Fruit fly (Drosophila melanogaster) whole organism, embryonic: Measurements from ENCODE around the gene aru.

Source experiments
- Abd-B ChIP-seq: fragments of 200-800 bp; sonication (Bioruptor generic); optimal IDR thresholded peaks from 2 replicates; lab custom pipeline; 2018; ENCODE audit warnings: missing biosample characterization, mild to moderate bottlenecking, missing genetic modification characterization, moderate library complexity
- Awh ChIP-seq: fragments of 200-800 bp; sonication (Bioruptor generic); IDR thresholded peaks from 2 replicates; pipeline ENCODE4, ENCODE4 v1.3.6; 2022; ENCODE audit warnings: missing biosample characterization, missing genetic modification characterization
- B-H2 ChIP-seq: fragments of 200-800 bp; sonication (Bioruptor generic); optimal IDR thresholded peaks from 2 replicates; lab custom pipeline; 2018; ENCODE audit warnings: missing biosample characterization, mild to moderate bottlenecking, missing genetic modification characterization
- Bteb2 ChIP-seq: fragments of 200-800 bp; sonication (Bioruptor generic); optimal IDR thresholded peaks from 2 replicates; lab custom pipeline; 2016; ENCODE audit warnings: missing biosample characterization, missing genetic modification characterization
- CG10267 ChIP-seq: fragments of 200-800 bp; sonication (Bioruptor generic); optimal IDR thresholded peaks from 2 replicates; lab custom pipeline; 2018; ENCODE audit warnings: missing biosample characterization, mild to moderate bottlenecking, missing genetic modification characterization, moderate library complexity
- CG10654 ChIP-seq: fragments of 200-800 bp; sonication (Bioruptor generic); optimal IDR thresholded peaks from 2 replicates; lab custom pipeline; 2016; ENCODE audit warnings: missing biosample characterization, missing genetic modification characterization
- CG11085 ChIP-seq: fragments of 200-800 bp; sonication (Bioruptor generic); IDR thresholded peaks from 2 replicates; pipeline ENCODE4 v1.3.6; 2022; ENCODE audit warnings: missing biosample characterization, missing genetic modification characterization
- CG11398 ChIP-seq: fragments of 200-800 bp; sonication (Bioruptor generic); optimal IDR thresholded peaks from 2 replicates; lab custom pipeline; 2016; ENCODE audit warnings: missing biosample characterization, missing genetic modification characterization
- CG12299 ChIP-seq: fragments of 200-800 bp; sonication (Bioruptor generic); optimal IDR thresholded peaks from 2 replicates; lab custom pipeline; 2018; ENCODE audit warnings: missing biosample characterization, mild to moderate bottlenecking, missing genetic modification characterization
- CG13424 ChIP-seq: fragments of 200-800 bp; sonication (Bioruptor generic); optimal IDR thresholded peaks from 2 replicates; lab custom pipeline; 2019; ENCODE audit warnings: missing biosample characterization, mild to moderate bottlenecking, missing genetic modification characterization, moderate library complexity
- CG14965 ChIP-seq: fragments of 200-800 bp; sonication (Bioruptor generic); optimal IDR thresholded peaks from 2 replicates; lab custom pipeline; 2016; ENCODE audit warnings: missing biosample characterization, missing genetic modification characterization, borderline replicate concordance
- CG1602 ChIP-seq: fragments of 200-800 bp; sonication (Bioruptor generic); optimal IDR thresholded peaks from 3 replicates; lab custom pipeline; 2016; ENCODE audit warnings: missing biosample characterization, missing genetic modification characterization
- CG17568 ChIP-seq: fragments of 200-800 bp; sonication (Bioruptor generic); optimal IDR thresholded peaks from 2 replicates; lab custom pipeline; 2018; ENCODE audit warnings: missing biosample characterization, mild to moderate bottlenecking, missing genetic modification characterization, moderate library complexity
- CG18764 ChIP-seq: fragments of 200-800 bp; sonication (Bioruptor generic); optimal IDR thresholded peaks from 3 replicates; lab custom pipeline; 2016; ENCODE audit warnings: missing biosample characterization, missing genetic modification characterization
- CG2116 ChIP-seq: fragments of 200-800 bp; sonication (Bioruptor generic); optimal IDR thresholded peaks from 3 replicates; lab custom pipeline; 2018; ENCODE audit warnings: missing biosample characterization, mild to moderate bottlenecking, missing genetic modification characterization
- CG2202 ChIP-seq: fragments of 200-800 bp; sonication (Bioruptor generic); optimal IDR thresholded peaks from 2 replicates; lab custom pipeline; 2018; ENCODE audit warnings: missing biosample characterization, mild to moderate bottlenecking, missing genetic modification characterization
- CG31388 ChIP-seq: fragments of 200-800 bp; sonication (Bioruptor generic); optimal IDR thresholded peaks from 2 replicates; lab custom pipeline; 2016; ENCODE audit warnings: missing biosample characterization, missing genetic modification characterization
- CG32767 ChIP-seq: fragments of 200-800 bp; sonication (Bioruptor generic); IDR thresholded peaks from 2 replicates; pipeline ENCODE4 v1.3.6; 2022; ENCODE audit warnings: missing biosample characterization, missing genetic modification characterization
- CG34224 ChIP-seq: fragments of 200-800 bp; sonication (Bioruptor generic); IDR thresholded peaks from 3 replicates; pipeline ENCODE4 v1.3.6; 2022; ENCODE audit warnings: missing biosample characterization, missing genetic modification characterization; ENCODE audit not compliant: partially characterized antibody
- CG4707 ChIP-seq: fragments of 200-800 bp; sonication (Bioruptor generic); optimal IDR thresholded peaks from 2 replicates; lab custom pipeline; 2018; ENCODE audit warnings: missing biosample characterization, mild to moderate bottlenecking, missing genetic modification characterization, moderate library complexity
- CG5180 ChIP-seq: fragments of 200-800 bp; sonication (Bioruptor generic); optimal IDR thresholded peaks from 3 replicates; lab custom pipeline; 2017; ENCODE audit warnings: missing biosample characterization, missing genetic modification characterization, mild to moderate bottlenecking, moderate library complexity, missing genetic modification reagents
- Camta ChIP-seq: fragments of 200-800 bp; sonication (Bioruptor generic); optimal IDR thresholded peaks from 2 replicates; lab custom pipeline; 2016; ENCODE audit warnings: missing biosample characterization, missing genetic modification characterization
- Dad ChIP-seq: fragments of 200-800 bp; sonication (Bioruptor generic); optimal IDR thresholded peaks from 3 replicates; lab custom pipeline; 2016; ENCODE audit warnings: missing biosample characterization, missing genetic modification characterization
- Drgx ChIP-seq: fragments of 200-800 bp; sonication (Bioruptor generic); IDR thresholded peaks from 2 replicates; pipeline ENCODE4 v1.3.6; 2022; ENCODE audit warnings: missing biosample characterization, missing genetic modification characterization
- Gug ChIP-seq: fragments of 200-800 bp; sonication (Bioruptor generic); IDR thresholded peaks from 4 replicates; pipeline ENCODE4 v1.3.6; 2022; ENCODE audit warnings: missing biosample characterization, missing genetic modification characterization
- H15 ChIP-seq: fragments of 200-800 bp; sonication (Bioruptor generic); IDR thresholded peaks from 3 replicates; pipeline ENCODE4 v1.3.6; 2022; ENCODE audit warnings: missing biosample characterization, missing genetic modification characterization
- Hand ChIP-seq: fragments of 200-800 bp; sonication (Bioruptor generic); optimal IDR thresholded peaks from 2 replicates; lab custom pipeline; 2017; ENCODE audit warnings: mild to moderate bottlenecking, missing biosample characterization, missing genetic modification reagents, missing genetic modification characterization
- Hmr ChIP-seq: fragments of 200-800 bp; sonication (Bioruptor generic); optimal IDR thresholded peaks from 3 replicates; lab custom pipeline; 2017; ENCODE audit warnings: mild to moderate bottlenecking, missing biosample characterization, missing genetic modification reagents, missing genetic modification characterization
- Hr39 ChIP-seq: fragments of >200 bp; optimal IDR thresholded peaks from 2 replicates; lab custom pipeline; 2017
- Meics ChIP-seq: fragments of 200-800 bp; sonication (Bioruptor generic); optimal IDR thresholded peaks from 2 replicates; lab custom pipeline; 2017; ENCODE audit warnings: missing biosample characterization, mild to moderate bottlenecking, missing genetic modification characterization
- Ptx1 ChIP-seq: fragments of 200-800 bp; sonication (Bioruptor generic); IDR thresholded peaks from 2 replicates; pipeline ENCODE4 v1.3.6; 2022; ENCODE audit warnings: missing biosample characterization, missing genetic modification characterization
- Rx ChIP-seq: fragments of 200-800 bp; sonication (Bioruptor generic); IDR thresholded peaks from 2 replicates; pipeline ENCODE4 v1.3.6; 2022; ENCODE audit warnings: missing biosample characterization, missing genetic modification characterization
- Six4 ChIP-seq: fragments of 200-800 bp; sonication (Bioruptor generic); optimal IDR thresholded peaks from 2 replicates; lab custom pipeline; 2016; ENCODE audit warnings: missing biosample characterization, missing genetic modification characterization
- Spps ChIP-seq: fragments of 200-800 bp; sonication (Bioruptor generic); optimal IDR thresholded peaks from 2 replicates; lab custom pipeline; 2018; ENCODE audit warnings: missing biosample characterization, mild to moderate bottlenecking, missing genetic modification characterization
- TFAM ChIP-seq: fragments of 200-800 bp; sonication (Bioruptor generic); optimal IDR thresholded peaks from 2 replicates; lab custom pipeline; 2017; ENCODE audit warnings: missing biosample characterization, missing genetic modification characterization, inconsistent platforms
- Xbp1 ChIP-seq: fragments of 200-800 bp; sonication (Bioruptor generic); optimal IDR thresholded peaks from 3 replicates; lab custom pipeline; 2016; ENCODE audit warnings: missing biosample characterization, mild to moderate bottlenecking, missing genetic modification characterization
- ac ChIP-seq: fragments of 200-800 bp; sonication (Bioruptor generic); optimal IDR thresholded peaks from 3 replicates; lab custom pipeline; 2017; ENCODE audit warnings: missing biosample characterization, mild to moderate bottlenecking, missing genetic modification characterization
- cad ChIP-seq: fragments of >200 bp; optimal IDR thresholded peaks from 2 replicates; lab custom pipeline; 2017; ENCODE audit warnings: missing biosample characterization, missing genetic modification characterization
- cato ChIP-seq: fragments of 200-800 bp; sonication (Bioruptor generic); optimal IDR thresholded peaks from 2 replicates; lab custom pipeline; 2016; ENCODE audit warnings: missing biosample characterization, missing genetic modification characterization, borderline replicate concordance
- corto ChIP-seq: fragments of 200-800 bp; sonication (Bioruptor generic); optimal IDR thresholded peaks from 2 replicates; lab custom pipeline; 2016; ENCODE audit warnings: missing biosample characterization, mild to moderate bottlenecking, missing genetic modification characterization, moderate library complexity
- croc ChIP-seq: fragments of 200-800 bp; sonication (Bioruptor generic); conservative IDR thresholded peaks from 3 replicates; pipeline ENCODE4 v1.3.6; 2022; ENCODE audit warnings: missing biosample characterization, missing genetic modification characterization
- en ChIP-seq: fragments of 200-800 bp; sonication (Bioruptor generic); optimal IDR thresholded peaks from 2 replicates; lab custom pipeline; 2016; ENCODE audit warnings: missing biosample characterization, missing genetic modification characterization
- eyg ChIP-seq: fragments of 200-800 bp; sonication (Bioruptor generic); optimal IDR thresholded peaks from 3 replicates; lab custom pipeline; 2016; ENCODE audit warnings: missing biosample characterization, missing genetic modification characterization
- gem ChIP-seq: fragments of 200-800 bp; sonication (Bioruptor generic); optimal IDR thresholded peaks from 2 replicates; lab custom pipeline; 2019; ENCODE audit warnings: missing biosample characterization, mild to moderate bottlenecking, missing genetic modification characterization, moderate library complexity
- klu ChIP-seq: fragments of 200-800 bp; sonication (Bioruptor generic); IDR thresholded peaks from 2 replicates; pipeline ENCODE4 v1.3.6; 2022; ENCODE audit warnings: missing biosample characterization, missing genetic modification characterization
- oc ChIP-seq: fragments of 200-800 bp; sonication (Bioruptor generic); optimal IDR thresholded peaks from 2 replicates; lab custom pipeline; 2018; ENCODE audit warnings: missing biosample characterization, mild to moderate bottlenecking, missing genetic modification characterization, moderate library complexity
- sc ChIP-seq, 3 experiments: fragments of >200 bp in 2 of 3; fragments of 200-800 bp in 1 of 3; sonication (Bioruptor generic) in 1 of 3; optimal IDR thresholded peaks; 2 replicates in 2 of 3; 3 replicates in 1 of 3; lab custom pipeline; 2017; ENCODE audit warnings: mild to moderate bottlenecking in 1 of 3, missing biosample characterization in 1 of 3, missing genetic modification characterization in 1 of 3, missing genetic modification reagents in 1 of 3
- sens-2 ChIP-seq: fragments of 200-800 bp; sonication (Bioruptor generic); IDR thresholded peaks from 2 replicates; pipeline ENCODE4 v1.3.6; 2022; ENCODE audit warnings: missing biosample characterization, missing genetic modification characterization
- seq ChIP-seq: fragments of 200-800 bp; sonication (Bioruptor generic); IDR thresholded peaks from 2 replicates; pipeline ENCODE4 v1.3.6; 2022; ENCODE audit warnings: missing biosample characterization, missing genetic modification characterization
- zfh1 ChIP-seq: fragments of 200-800 bp; sonication (Bioruptor generic); IDR thresholded peaks from 3 replicates; pipeline ENCODE4 v1.3.6; 2022; ENCODE audit warnings: missing biosample characterization, missing genetic modification characterization

The aru gene

DNA sequence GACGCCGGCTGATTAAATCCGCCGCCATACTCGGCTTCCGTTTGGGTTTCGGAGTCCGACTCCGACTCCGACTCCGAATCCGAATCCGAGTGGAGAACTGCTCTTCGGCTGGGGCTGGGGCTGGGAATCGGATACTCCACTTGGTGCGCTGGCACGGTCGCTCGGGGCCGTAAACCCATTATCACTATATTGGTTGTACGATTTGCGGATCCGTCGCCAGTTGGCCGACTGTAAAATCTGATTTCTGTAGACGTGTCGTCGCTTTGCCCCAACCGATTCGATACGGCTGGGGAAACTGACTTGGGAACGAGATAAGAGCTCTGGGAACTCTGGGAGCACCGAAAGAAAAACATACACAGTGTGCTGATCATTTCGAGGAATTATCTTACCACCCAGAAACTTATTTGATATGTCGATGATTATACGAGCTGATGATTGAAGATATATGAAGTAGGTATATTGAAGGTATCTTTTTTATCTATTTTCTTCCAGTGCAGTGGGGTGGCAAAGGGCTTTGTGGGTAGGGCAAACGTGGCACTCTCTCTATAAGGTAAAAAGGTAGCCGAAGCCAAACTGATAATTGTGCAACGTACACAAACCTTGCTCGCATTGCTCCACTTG lies 10.1 kb downstream of the aru start (continued):
- TF ChIP-seq CG17568 (GFP tag; lab: Kevin White, UChicago), result no peak
- TF ChIP-seq zfh1, result peak; percentile 56; the same call in 1 of the 3 replicates
- TF ChIP-seq B-H2 (GFP tag; lab: Kevin White, UChicago), result no peak
- TF ChIP-seq CG12299 (tag; lab: Kevin White, UChicago), result no peak
- TF ChIP-seq cato (GFP tag; lab: Kevin White, UChicago), result no peak
- TF ChIP-seq CG2202 (tag; lab: Kevin White, UChicago), result no peak
- peak; percentile 55 for TF ChIP-seq Six4 (GFP tag; lab: Kevin White, UChicago)
- no peak for TF ChIP-seq TFAM
- peak; percentile 56 for TF ChIP-seq Hmr (GFP tag; lab: Kevin White, UChicago)
- TF ChIP-seq Spps (tag; lab: Kevin White, UChicago), result no peak
- TF ChIP-seq Hr39 (lab: Kevin White, UChicago), result no peak
- TF ChIP-seq CG5180, result peak; percentile 0
- TF ChIP-seq CG14965 (GFP tag; lab: Kevin White, UChicago), result no peak
- peak; percentile 24 for TF ChIP-seq CG4707
- no peak for TF ChIP-seq sc (optimal IDR thresholded peaks at IDR 0.05; lab: Kevin White, UChicago)
- no peak for TF ChIP-seq sc (GFP tag; optimal IDR thresholded peaks at IDR 0.05; lab: Kevin White, UChicago)
- TF ChIP-seq en (GFP tag; lab: Kevin White, UChicago), result peak; percentile 48
- no peak for TF ChIP-seq Dad
- no peak for TF ChIP-seq CG34224 (GFP tag; lab: Robert Waterston, UW)
- TF ChIP-seq ac (GFP tag; lab: Kevin White, UChicago), result no peak
- TF ChIP-seq CG2116, result peak; percentile 7
- TF ChIP-seq CG10267 (tag; lab: Kevin White, UChicago), result peak; percentile 41
- TF ChIP-seq CG11085, result no peak
- peak; percentile 42 for TF ChIP-seq oc (tag; lab: Kevin White, UChicago)
- no peak for TF ChIP-seq Drgx (GFP tag; lab: Robert Waterston, UW)
- peak; percentile 76 for TF ChIP-seq gem (tag; lab: Kevin White, UChicago)
- no peak for TF ChIP-seq CG31388 (GFP tag; lab: Kevin White, UChicago)
- TF ChIP-seq CG10654, result no peak
- TF ChIP-seq CG13424 (tag; lab: Kevin White, UChicago), result peak; percentile 53
- peak; percentile 20 for TF ChIP-seq eyg
- peak; percentile 9 for TF ChIP-seq CG11398 (GFP tag; lab: Kevin White, UChicago)
- TF ChIP-seq seq (GFP tag; lab: Robert Waterston, UW), result no peak
- TF ChIP-seq Abd-B (GFP tag; lab: Kevin White, UChicago), result no peak
- TF ChIP-seq Awh (GFP tag; lab: Robert Waterston, UW), result 0 out of 2 replicates have a peak, but pooled peaks have one; percentile 32
- peak; percentile 46; the same call in 1 of the 2 replicates for TF ChIP-seq CG32767 (GFP tag; lab: Robert Waterston, UW)
- TF ChIP-seq Hand (GFP tag; lab: Kevin White, UChicago), result no peak
- TF ChIP-seq H15 (GFP tag; lab: Robert Waterston, UW), result peak; percentile 64; the same call in 2 of the 3 replicates
- peak; percentile 30 for TF ChIP-seq CG1602
- no peak for TF ChIP-seq CG18764 (GFP tag; lab: Kevin White, UChicago)
- TF ChIP-seq sens-2 (GFP tag; lab: Robert Waterston, UW), result no peak
- TF ChIP-seq Bteb2, result no peak
- no peak for TF ChIP-seq cad (GFP tag; lab: Kevin White, UChicago)
- TF ChIP-seq Meics (GFP tag; lab: Kevin White, UChicago), result peak; percentile 29
- TF ChIP-seq croc (GFP tag; lab: Robert Waterston, UW), result peak; percentile 25; the same call in 1 of the 3 replicates
- peak; percentile 72 for TF ChIP-seq Xbp1 (GFP tag; lab: Kevin White, UChicago)
- TF ChIP-seq Rx, result peak; percentile 47; the same call in 1 of the 2 replicates
- peak; percentile 28; the same call in 2 of the 4 replicates for TF ChIP-seq Gug
- no peak for TF ChIP-seq corto (GFP tag; lab: Kevin White, UChicago)
- peak; percentile 54 for TF ChIP-seq Ptx1
- peak; percentile 44 for TF ChIP-seq Camta
- TF ChIP-seq klu, result no peak
